Fruit fly (Drosophila melanogaster) whole organism, wandering third instar larva: ENCODE results near the gene bt.

Experiments
- Abd-B ChIP-seq: fragments of >200 bp; optimal IDR thresholded peaks from 2 replicates; lab custom pipeline; 2017; ENCODE audit warnings: missing biosample characterization, missing genetic modification characterization
- Dif ChIP-seq: fragments of 200-275, 200-300 bp; sonication (Bioruptor generic); optimal IDR thresholded peaks from 2 replicates; lab custom pipeline; 2018; ENCODE audit warnings: missing biosample characterization, missing genetic modification characterization; ENCODE audit not compliant: partially characterized antibody
- pan ChIP-seq: fragments of >200 bp; optimal IDR thresholded peaks from 2 replicates; lab custom pipeline; 2017

DNA sequence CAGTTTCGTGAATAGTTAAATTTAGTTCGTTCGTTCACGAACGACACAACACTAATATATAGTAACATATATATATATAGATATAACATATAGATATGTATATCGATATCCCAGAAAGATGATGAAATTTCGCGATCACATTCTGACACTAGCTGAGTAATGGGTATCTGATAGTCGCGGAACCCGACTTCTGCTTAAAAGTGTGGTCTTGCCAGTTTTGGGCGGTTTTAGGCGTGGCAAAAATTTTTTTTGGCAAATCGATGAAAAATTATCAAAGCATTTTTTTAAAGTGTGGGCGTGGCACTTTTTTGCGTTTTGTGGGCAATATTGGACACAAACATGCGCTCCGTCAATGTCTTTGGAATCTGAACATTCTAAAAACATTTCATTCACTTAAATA lies 1.3 kb upstream of the bt start:
- TF ChIP-seq pan (lab: Kevin White, UChicago) (no peak), Abd-B (GFP tag; lab: Kevin White, UChicago) (no peak), Dif (GFP tag; lab: Kevin White, UChicago) (no peak)
